Worm (Caenorhabditis elegans): ENCODE results near the gene mup-4.

ce11 chrIII:7506983-7507382 lies 18.1 kb upstream of the mup-4 start:
- TF ChIP-seq tbx-11 (GFP tag; IDR thresholded peaks at IDR 0.05) (no peak), ama-1 (optimal IDR thresholded peaks at IDR 0.05) (no peak), ceh-36 (tag; optimal IDR thresholded peaks at IDR 0.05) (no peak), flt-1 (GFP tag; IDR thresholded peaks at IDR 0.05) (no peak), aly-1 (tag; optimal IDR thresholded peaks at IDR 0.05) (no peak), hnd-1 (tag; optimal IDR thresholded peaks at IDR 0.05) (no peak), sea-1 (GFP tag; conservative IDR thresholded peaks at IDR 0.05) (no peak), B0310.2 (tag; optimal IDR thresholded peaks at IDR 0.05) (no peak), tra-4 (tag; optimal IDR thresholded peaks at IDR 0.05) (no peak), F13C5.2 (tag; optimal IDR thresholded peaks at IDR 0.05) (no peak), scrt-1 (GFP tag; IDR thresholded peaks at IDR 0.05) (no peak), tbx-37 (GFP tag; conservative IDR thresholded peaks at IDR 0.05) (no peak), hmg-4 (GFP tag; optimal IDR thresholded peaks at IDR 0.05) (no peak), hmbx-1 (tag; optimal IDR thresholded peaks at IDR 0.05) (no peak)
